Fruit fly (Drosophila melanogaster): ENCODE data around the gene CG1146.

The CG1146 gene

DNA sequence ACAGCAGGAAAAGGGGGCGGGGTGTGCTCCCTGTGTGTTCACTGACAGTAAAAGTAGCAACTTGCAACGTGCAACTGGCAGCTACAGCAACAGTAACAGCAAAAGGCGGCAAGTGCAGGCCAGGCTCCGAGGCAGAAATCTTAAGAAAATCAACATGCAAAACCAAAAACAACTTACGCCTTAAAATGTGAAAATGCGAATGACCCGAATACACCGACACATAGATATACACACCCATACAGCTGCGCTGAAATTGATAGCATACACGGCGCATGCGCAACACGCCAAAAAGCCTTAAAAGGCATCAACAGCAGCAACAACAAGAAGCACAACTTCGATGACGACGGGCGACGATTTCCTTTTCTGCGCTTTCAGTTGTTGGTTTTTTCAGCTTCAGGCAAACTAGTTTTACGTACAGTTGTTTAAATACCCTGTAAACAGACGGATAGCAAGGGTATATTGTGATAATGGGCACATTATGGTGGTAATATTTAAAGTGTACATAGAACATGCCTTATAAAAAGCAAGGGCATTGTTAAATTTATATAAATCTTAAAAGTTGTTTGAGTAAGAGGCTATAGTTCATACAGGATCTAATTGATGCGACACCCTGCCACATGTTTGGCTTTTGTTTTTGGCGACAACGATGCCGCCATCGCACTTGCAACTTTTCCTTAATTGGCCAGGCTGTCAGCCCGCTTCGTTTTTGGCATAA, 16.1 kb upstream of the CG1146 start (continued):
- TF ChIP-seq CG14710 (tag; optimal IDR thresholded peaks at IDR 0.05) = no peak
- TF ChIP-seq CG2199 (GFP tag; IDR thresholded peaks at IDR 0.05) = no peak
- peak; percentile 12 for TF ChIP-seq unpg (GFP tag; optimal IDR thresholded peaks at IDR 0.05)
- peak; percentile 40 for TF ChIP-seq ATbp (GFP tag; optimal IDR thresholded peaks at IDR 0.05)
- no peak for TF ChIP-seq CG14441 (GFP tag; IDR thresholded peaks at IDR 0.05)
- no peak for TF ChIP-seq CG13624 (GFP tag; optimal IDR thresholded peaks at IDR 0.05)
- no peak for TF ChIP-seq NC2α (GFP tag; optimal IDR thresholded peaks at IDR 0.05)
- no peak for TF ChIP-seq Bteb2 (GFP tag; optimal IDR thresholded peaks at IDR 0.05)
- no peak for TF ChIP-seq mam (GFP tag; optimal IDR thresholded peaks at IDR 0.05)
- peak; percentile 2 for TF ChIP-seq HHEX (GFP tag; optimal IDR thresholded peaks at IDR 0.05)
- peak; percentile 1 to 51 for TF ChIP-seq bsh (GFP tag; optimal IDR thresholded peaks at IDR 0.05)
- TF ChIP-seq disco-r (GFP tag; optimal IDR thresholded peaks at IDR 0.05) = no peak
- no peak for TF ChIP-seq CG7928 (GFP tag; optimal IDR thresholded peaks at IDR 0.05)
- no peak for TF ChIP-seq CG10274 (GFP tag; optimal IDR thresholded peaks at IDR 0.05)
- no peak for TF ChIP-seq CG18619 (GFP tag; optimal IDR thresholded peaks at IDR 0.05)
- no peak for TF ChIP-seq schlank (tag; optimal IDR thresholded peaks at IDR 0.05)
- no peak for TF ChIP-seq Abd-B (GFP tag; optimal IDR thresholded peaks at IDR 0.05)
- no peak for TF ChIP-seq CG4707 (GFP tag; optimal IDR thresholded peaks at IDR 0.05)
- TF ChIP-seq CG10321 (GFP tag; IDR thresholded peaks at IDR 0.05) = no peak
- TF ChIP-seq fd64A (GFP tag; optimal IDR thresholded peaks at IDR 0.05) = no peak
- TF ChIP-seq CG10147 (GFP tag; optimal IDR thresholded peaks at IDR 0.05) = no peak
- peak in 1 of 2 experiments; percentile 17 for TF ChIP-seq Pdp1 (GFP tag; optimal IDR thresholded peaks at IDR 0.05)
- TF ChIP-seq Meics (GFP tag; optimal IDR thresholded peaks at IDR 0.05) = no peak
- TF ChIP-seq sens (GFP tag) = peak; percentile 72
- no peak for TF ChIP-seq CG8478 (optimal IDR thresholded peaks at IDR 0.05)
- TF ChIP-seq cas (GFP tag; IDR thresholded peaks at IDR 0.05) = no peak
- 0 out of 2 replicates have a peak, but pooled peaks have one; percentile 32 for TF ChIP-seq Rx (GFP tag; IDR thresholded peaks at IDR 0.05)
- peak; percentile 51 for TF ChIP-seq Sox102F (GFP tag; optimal IDR thresholded peaks at IDR 0.05)
- TF ChIP-seq danr (GFP tag; IDR thresholded peaks at IDR 0.05) = no peak
- peak; percentile 0 for TF ChIP-seq ind (GFP tag; optimal IDR thresholded peaks at IDR 0.05)
- no peak for TF ChIP-seq CG3281 (GFP tag; optimal IDR thresholded peaks at IDR 0.05)
- no peak for TF ChIP-seq fd102C (GFP tag; optimal IDR thresholded peaks at IDR 0.05)
- TF ChIP-seq stc (GFP tag; IDR thresholded peaks at IDR 0.05) = peak; percentile 28; the same call in 1 of the 2 replicates
- TF ChIP-seq CG10543 (GFP tag; optimal IDR thresholded peaks at IDR 0.05) = no peak
- TF ChIP-seq Camta (GFP tag; optimal IDR thresholded peaks at IDR 0.05) = peak; percentile 37
- no peak for TF ChIP-seq tx (GFP tag; optimal IDR thresholded peaks at IDR 0.05)
- peak; percentile 30 for TF ChIP-seq D19A (tag; optimal IDR thresholded peaks at IDR 0.05)
- no peak for TF ChIP-seq Mad (GFP tag; optimal IDR thresholded peaks at IDR 0.05)
- TF ChIP-seq CG11560 (tag; IDR thresholded peaks at IDR 0.05) = no peak
- TF ChIP-seq yki (optimal IDR thresholded peaks at IDR 0.05) = no peak
- TF ChIP-seq Poxn (GFP tag; IDR thresholded peaks at IDR 0.05) = no peak
- TF ChIP-seq CG17361 (GFP tag; IDR thresholded peaks at IDR 0.05) = peak; percentile 54; the same call in 2 of the 3 replicates
- TF ChIP-seq crp (GFP tag; optimal IDR thresholded peaks at IDR 0.05) = no peak
- TF ChIP-seq lola (GFP tag; optimal IDR thresholded peaks at IDR 0.05) = no peak
- no peak for TF ChIP-seq CG15601 (tag; optimal IDR thresholded peaks at IDR 0.05)
- no peak for TF ChIP-seq Xbp1 (GFP tag; optimal IDR thresholded peaks at IDR 0.05)
- no peak for TF ChIP-seq CG4360 (GFP tag; IDR thresholded peaks at IDR 0.05)
